Worm (Caenorhabditis elegans) whole organism, young adult: Measurements from ENCODE around the gene set-11.

ENCODE experiments used
- F22D6.2 ChIP-seq: sonication (generic microtip); optimal IDR thresholded peaks from 2 replicates; lab custom pipeline; 2016; ENCODE audit warnings: mild to moderate bottlenecking, missing genetic modification characterization, missing compliant biosample characterization
- F57A8.1 ChIP-seq: fragments of 200-800 bp; sonication (Bioruptor generic); optimal IDR thresholded peaks from 2 replicates; lab custom pipeline; 2018; ENCODE audit warnings: mild to moderate bottlenecking, missing genetic modification characterization, moderate library complexity, missing compliant biosample characterization
- K11D2.4 ChIP-seq: fragments of 200-800 bp; sonication (Bioruptor generic); IDR thresholded peaks from 2 replicates; pipeline ENCODE4 v1.3.6; 2022; ENCODE audit warnings: missing genetic modification reagents, missing genetic modification characterization, missing compliant biosample characterization
- Y67H2A.10 ChIP-seq: fragments of 200-800 bp; sonication (Bioruptor generic); conservative IDR thresholded peaks from 2 replicates; pipeline ENCODE4 v1.3.6; 2022; ENCODE audit warnings: missing genetic modification reagents, missing genetic modification characterization, missing compliant biosample characterization
- ama-1 ChIP-seq, 3 experiments: fragments of 150-350 bp in 1 of 3; sonication (generic microtip) in 2 of 3; optimal IDR thresholded peaks; 2 replicates each; lab custom pipeline; 2014 to 2018; ENCODE audit warnings: missing biosample characterization in 2 of 3, missing genetic modification characterization in 2 of 3, missing genetic modification reagents in 2 of 3
- dpl-1 ChIP-seq: fragments of 150-350 bp; optimal IDR thresholded peaks from 2 replicates; lab custom pipeline; 2014; ENCODE audit warnings: missing biosample characterization, missing genetic modification reagents, missing genetic modification characterization
- fkh-3 ChIP-seq: sonication (generic microtip); optimal IDR thresholded peaks from 2 replicates; lab custom pipeline; 2016; ENCODE audit warnings: mild to moderate bottlenecking, missing genetic modification characterization, missing compliant biosample characterization
- lag-1 ChIP-seq: fragments of 200-800 bp; sonication (Bioruptor generic); IDR thresholded peaks from 2 replicates; pipeline ENCODE4 v1.3.6; 2022; ENCODE audit warnings: missing genetic modification reagents, missing genetic modification characterization, missing compliant biosample characterization
- lin-54 ChIP-seq: fragments of 200-800 bp; sonication (Bioruptor generic); optimal IDR thresholded peaks from 2 replicates; lab custom pipeline; 2018; ENCODE audit warnings: mild to moderate bottlenecking, missing genetic modification characterization, missing compliant biosample characterization
- madf-3 ChIP-seq: fragments of 200-800 bp; sonication (Bioruptor generic); IDR thresholded peaks from 2 replicates; pipeline ENCODE4 v1.3.6; 2022; ENCODE audit warnings: missing genetic modification reagents, missing genetic modification characterization, missing compliant biosample characterization
- nhr-27 ChIP-seq: fragments of 200-800 bp; sonication (Bioruptor generic); optimal IDR thresholded peaks from 2 replicates; lab custom pipeline; 2018; ENCODE audit warnings: mild to moderate bottlenecking, missing genetic modification characterization, moderate library complexity, missing compliant biosample characterization
- snpc-1.1 ChIP-seq: sonication (generic microtip); optimal IDR thresholded peaks from 2 replicates; lab custom pipeline; 2017; ENCODE audit warnings: missing genetic modification characterization, mild to moderate bottlenecking, missing compliant biosample characterization, antibody characterized with exemption, moderate library complexity, missing genotype, missing genetic modification reagents; ENCODE audit not compliant: insufficient read depth
- snpc-4 ChIP-seq, 5 experiments: fragments of 150-350 bp in 1 of 5; sonication (generic microtip) in 4 of 5; optimal IDR thresholded peaks; 2 replicates each; lab custom pipeline; 2014 to 2018; ENCODE audit warnings: missing genetic modification characterization in 5 of 5, missing biosample characterization in 3 of 5, antibody characterized with exemption in 2 of 5, mild to moderate bottlenecking in 2 of 5, missing compliant biosample characterization in 2 of 5, missing genotype in 2 of 5, moderate library complexity in 2 of 5, missing genetic modification reagents in 1 of 5
- xnd-1 ChIP-seq: sonication (generic microtip); optimal IDR thresholded peaks from 2 replicates; lab custom pipeline; 2016; ENCODE audit warnings: missing genotype, missing genetic modification reagents, missing genetic modification characterization, missing compliant biosample characterization

DNA sequence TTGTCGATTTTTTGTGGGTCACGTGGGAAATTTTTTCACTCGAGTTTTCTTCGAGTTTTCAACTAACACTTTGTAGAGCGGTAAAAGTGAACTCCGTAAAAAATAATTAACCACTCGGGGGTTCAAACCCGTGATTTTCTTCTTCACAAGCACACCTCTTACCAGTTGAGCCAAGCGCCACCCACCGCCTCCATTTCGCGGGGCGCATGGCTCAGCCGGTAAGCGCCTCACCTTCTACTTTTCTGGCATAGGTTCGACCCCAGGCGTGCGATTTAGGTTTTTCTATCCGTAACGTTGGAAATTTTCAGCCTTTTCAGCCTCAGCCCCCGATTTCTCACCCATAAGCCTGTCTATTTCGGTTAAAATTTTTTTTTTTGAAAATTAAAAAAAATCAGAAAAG, 29.6 kb upstream of the set-11 start:
- TF ChIP-seq dpl-1 (GFP tag; lab: Kevin White, UChicago): no peak
- TF ChIP-seq F57A8.1 (GFP tag; lab: Kevin White, UChicago): no peak
- no peak for TF ChIP-seq snpc-4 (GFP tag; optimal IDR thresholded peaks at IDR 0.05; lab: Kevin White, UChicago)
- no peak for TF ChIP-seq snpc-4 (tag; optimal IDR thresholded peaks at IDR 0.05; lab: Kevin White, UChicago)
- TF ChIP-seq madf-3 (GFP tag; lab: Robert Waterston, UW): no peak
- no peak for TF ChIP-seq Y67H2A.10 (GFP tag; lab: Robert Waterston, UW)
- TF ChIP-seq snpc-1.1 (tag; lab: Kevin White, UChicago): no peak
- no peak for TF ChIP-seq xnd-1 (tag; lab: Kevin White, UChicago)
- TF ChIP-seq K11D2.4 (GFP tag; lab: Robert Waterston, UW): no peak
- no peak for TF ChIP-seq nhr-27
- no peak for TF ChIP-seq ama-1 (optimal IDR thresholded peaks at IDR 0.05; lab: Kevin White, UChicago)
- TF ChIP-seq ama-1 (GFP tag; optimal IDR thresholded peaks at IDR 0.05; lab: Kevin White, UChicago): no peak
- no peak for TF ChIP-seq fkh-3
- no peak for TF ChIP-seq F22D6.2 (tag; lab: Kevin White, UChicago)
- no peak for TF ChIP-seq lin-54 (GFP tag; lab: Kevin White, UChicago)
- no peak for TF ChIP-seq lag-1 (GFP tag; lab: Robert Waterston, UW)
